Fruit fly (Drosophila melanogaster): ENCODE data around the gene Arv1.

Gene Arv1

DNA sequence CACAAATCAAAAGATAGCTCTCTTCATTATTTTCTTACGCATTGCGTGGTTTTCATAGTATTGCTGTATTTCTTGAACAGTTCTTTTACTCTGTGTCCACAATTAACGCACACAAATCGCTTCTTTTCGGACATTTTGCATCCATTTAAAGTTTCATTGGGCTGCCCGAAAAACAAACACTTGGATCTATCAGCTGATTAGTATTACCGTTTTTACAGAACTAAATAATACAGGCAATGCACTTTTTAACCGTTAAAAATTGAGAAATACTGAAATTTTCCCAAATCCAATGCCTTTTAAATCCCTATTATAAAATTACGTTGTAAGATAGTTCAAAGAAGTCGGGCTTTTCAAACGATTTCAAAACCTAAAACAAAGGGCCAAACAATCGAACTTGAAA lies at the start of gene Arv1:
Gene Arv1 (minus strand): TSS at position 226 of the 400 bp plus-strand sequence.
- no peak for TF ChIP-seq CG5204 (GFP tag; optimal IDR thresholded peaks at IDR 0.05)
- no peak for TF ChIP-seq CG1620 (GFP tag; optimal IDR thresholded peaks at IDR 0.05)
- no peak for TF ChIP-seq toe (GFP tag; optimal IDR thresholded peaks at IDR 0.05)
- no peak for TF ChIP-seq pad (GFP tag; optimal IDR thresholded peaks at IDR 0.05)
- TF ChIP-seq CG33017 (tag; optimal IDR thresholded peaks at IDR 0.05), result no peak
- TF ChIP-seq CG7045 (GFP tag; optimal IDR thresholded peaks at IDR 0.05), result no peak
- TF ChIP-seq Clk (GFP tag; optimal IDR thresholded peaks at IDR 0.05), result no peak
- peak; percentile 28 for TF ChIP-seq bab1 (GFP tag; optimal IDR thresholded peaks at IDR 0.05)
- TF ChIP-seq CG12768 (GFP tag; optimal IDR thresholded peaks at IDR 0.05), result no peak
- no peak for TF ChIP-seq ovo (GFP tag; optimal IDR thresholded peaks at IDR 0.05)
- peak; percentile 91 for TF ChIP-seq kay (GFP tag; ENCODE audit: borderline replicate concordance)

DNA sequence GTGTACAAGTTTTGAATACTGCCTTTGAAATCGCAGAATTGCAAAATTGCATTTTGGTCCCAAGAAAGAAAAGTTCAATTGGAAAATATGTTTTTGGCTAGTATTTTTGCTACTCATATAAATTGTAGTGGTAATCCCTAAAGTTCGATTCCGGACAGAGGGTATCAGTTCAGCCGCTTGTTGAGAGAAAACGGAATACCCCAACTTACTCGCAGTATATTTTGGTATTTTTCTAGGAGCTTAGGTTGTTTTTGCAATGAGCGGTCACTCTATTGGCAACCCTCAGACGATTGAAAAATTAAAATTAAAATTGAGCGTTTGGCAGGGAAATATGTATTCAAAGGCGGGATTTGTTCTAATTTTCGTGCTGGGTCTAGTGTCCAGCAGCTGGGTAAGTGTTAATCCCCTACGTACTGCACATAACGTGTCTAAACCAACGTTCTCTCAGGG lies 45.2 kb upstream of the Arv1 start:
- TF ChIP-seq cic (GFP tag; optimal IDR thresholded peaks at IDR 0.05) (no peak), Clk (GFP tag; optimal IDR thresholded peaks at IDR 0.05) (no peak), toe (GFP tag; optimal IDR thresholded peaks at IDR 0.05) (no peak), tj (GFP tag; optimal IDR thresholded peaks at IDR 0.05) (no peak), CG14711 (tag; optimal IDR thresholded peaks at IDR 0.05) (no peak), kay (GFP tag; ENCODE audit: borderline replicate concordance) (no peak), CG1620 (GFP tag; optimal IDR thresholded peaks at IDR 0.05) (no peak), CG7101 (tag; optimal IDR thresholded peaks at IDR 0.05) (no peak), CG7045 (GFP tag; optimal IDR thresholded peaks at IDR 0.05) (no peak)

DNA sequence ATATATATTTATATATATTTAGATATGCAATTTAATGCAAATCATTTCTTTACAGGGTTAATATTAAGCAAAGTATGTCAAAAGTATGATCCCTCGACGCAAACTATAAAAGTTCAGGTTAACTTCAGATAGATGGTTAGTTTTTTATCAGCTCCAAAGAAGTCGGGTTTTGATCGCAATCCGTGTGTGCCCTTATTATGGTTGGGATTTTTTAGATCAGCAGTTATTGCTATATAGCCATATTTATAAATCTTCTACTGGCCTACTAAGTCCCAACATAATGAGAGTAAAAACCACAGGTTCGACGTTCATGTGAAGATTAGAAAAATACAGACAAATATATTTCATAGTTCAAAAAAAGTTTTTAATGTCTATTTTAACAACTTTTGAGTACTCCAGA lies 44.7 kb upstream of the Arv1 start, which contains the start of gene EMC10:
Gene EMC10 (plus strand): TSS at position 301 of the 400 bp plus-strand sequence.
- peak; percentile 44 for TF ChIP-seq kay (GFP tag; ENCODE audit: borderline replicate concordance)
- no peak for TF ChIP-seq Crg-1 (GFP tag; optimal IDR thresholded peaks at IDR 0.05)

DNA sequence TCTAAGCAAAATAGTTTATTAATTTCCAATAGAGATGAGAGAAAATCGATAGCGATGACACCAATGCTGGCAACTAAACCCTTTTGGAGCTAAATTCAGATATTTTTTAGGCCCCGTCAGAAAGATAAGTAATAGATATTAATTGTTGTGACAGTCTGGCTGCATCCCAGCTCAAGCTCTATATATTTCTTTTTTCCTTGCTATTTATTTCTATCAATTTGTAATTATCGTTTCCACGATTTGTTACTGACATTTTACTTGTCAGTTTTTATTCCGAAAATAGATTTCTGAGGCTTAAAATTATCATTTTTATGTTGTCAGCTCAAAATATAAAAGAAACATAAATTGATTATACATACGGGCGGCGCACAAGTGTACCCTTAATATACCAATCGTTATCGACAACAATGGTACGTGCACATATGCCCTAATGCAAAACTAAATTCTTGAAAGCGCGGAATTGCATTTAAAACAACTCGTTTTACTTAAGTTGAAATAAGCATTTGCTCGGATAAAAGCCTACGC lies 39.8 kb upstream of the Arv1 start, which contains the start of the genes CRIF and SMC5:
Gene CRIF (minus strand): TSS at position 51 of the 525 bp plus-strand sequence.
Gene SMC5 (plus strand): TSS at position 329 of the 525 bp plus-strand sequence.
- no peak for TF ChIP-seq CG33017 (tag; optimal IDR thresholded peaks at IDR 0.05)
- peak; percentile 89 for TF ChIP-seq toe (GFP tag; optimal IDR thresholded peaks at IDR 0.05)
- TF ChIP-seq pad (GFP tag; optimal IDR thresholded peaks at IDR 0.05), result peak; percentile 21
- peak; percentile 59 for TF ChIP-seq CG7045 (GFP tag; optimal IDR thresholded peaks at IDR 0.05)
- TF ChIP-seq Clk (GFP tag; optimal IDR thresholded peaks at IDR 0.05), result peak; percentile 43
- no peak for TF ChIP-seq ovo (GFP tag; optimal IDR thresholded peaks at IDR 0.05)
- peak; percentile 69 for TF ChIP-seq bab1 (GFP tag; optimal IDR thresholded peaks at IDR 0.05)
- TF ChIP-seq Crg-1 (GFP tag; optimal IDR thresholded peaks at IDR 0.05), result no peak
- TF ChIP-seq CG7101 (tag; optimal IDR thresholded peaks at IDR 0.05), result peak; percentile 57
- peak; percentile 76 for TF ChIP-seq Hr96 (GFP tag; optimal IDR thresholded peaks at IDR 0.05)
- peak; percentile 36 for TF ChIP-seq Mnt (GFP tag; optimal IDR thresholded peaks at IDR 0.05)
- peak; percentile 74 for TF ChIP-seq CG1620 (GFP tag; optimal IDR thresholded peaks at IDR 0.05)
- TF ChIP-seq CG5204 (GFP tag; optimal IDR thresholded peaks at IDR 0.05), result peak; percentile 81
- no peak for TF ChIP-seq cic (GFP tag; optimal IDR thresholded peaks at IDR 0.05)
- peak; percentile 62 for TF ChIP-seq CG11617 (GFP tag; optimal IDR thresholded peaks at IDR 0.05)
- TF ChIP-seq CG12768 (GFP tag; optimal IDR thresholded peaks at IDR 0.05), result peak; percentile 47
- peak; percentile 51 for TF ChIP-seq tj (GFP tag; optimal IDR thresholded peaks at IDR 0.05)
- no peak for TF ChIP-seq kay (GFP tag; ENCODE audit: borderline replicate concordance)
- peak; percentile 23 for TF ChIP-seq CG14711 (tag; optimal IDR thresholded peaks at IDR 0.05)
- TF ChIP-seq cnc (optimal IDR thresholded peaks at IDR 0.05), result no peak

DNA sequence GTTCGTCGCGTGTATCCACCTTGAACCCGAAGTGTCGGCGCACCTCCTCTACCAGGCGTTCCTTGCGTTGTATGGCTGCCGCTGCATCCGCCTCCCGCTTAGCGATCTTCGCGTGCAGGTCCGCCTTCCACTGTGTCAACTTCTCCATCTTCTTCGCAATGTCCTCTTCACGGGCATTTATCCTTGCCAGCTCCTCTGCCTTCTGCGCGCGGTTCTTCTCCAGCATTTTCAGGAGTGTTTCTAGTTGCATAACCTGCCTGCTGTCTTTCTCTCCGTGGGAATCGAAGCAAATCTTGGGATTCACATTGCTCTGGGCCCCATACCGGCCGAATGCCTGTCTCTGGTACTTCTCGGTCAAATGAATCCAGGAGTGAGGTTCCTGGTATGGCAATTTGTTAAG lies 39.1 kb upstream of the Arv1 start:
- no peak for TF ChIP-seq Hr96 (GFP tag; optimal IDR thresholded peaks at IDR 0.05)
- no peak for TF ChIP-seq pad (GFP tag; optimal IDR thresholded peaks at IDR 0.05)
- TF ChIP-seq Crg-1 (GFP tag; optimal IDR thresholded peaks at IDR 0.05), result no peak
- TF ChIP-seq Mnt (GFP tag; optimal IDR thresholded peaks at IDR 0.05), result no peak
- no peak for TF ChIP-seq CG7045 (GFP tag; optimal IDR thresholded peaks at IDR 0.05)
- TF ChIP-seq cic (GFP tag; optimal IDR thresholded peaks at IDR 0.05), result no peak
- TF ChIP-seq kay (GFP tag; ENCODE audit: borderline replicate concordance), result no peak
- TF ChIP-seq CG7101 (tag; optimal IDR thresholded peaks at IDR 0.05), result no peak
- no peak for TF ChIP-seq Clk (GFP tag; optimal IDR thresholded peaks at IDR 0.05)
- TF ChIP-seq CG14711 (tag; optimal IDR thresholded peaks at IDR 0.05), result no peak
- no peak for TF ChIP-seq CG5204 (GFP tag; optimal IDR thresholded peaks at IDR 0.05)
- TF ChIP-seq toe (GFP tag; optimal IDR thresholded peaks at IDR 0.05), result no peak
- no peak for TF ChIP-seq CG33017 (tag; optimal IDR thresholded peaks at IDR 0.05)
- no peak for TF ChIP-seq cnc (optimal IDR thresholded peaks at IDR 0.05)
- no peak for TF ChIP-seq CG12768 (GFP tag; optimal IDR thresholded peaks at IDR 0.05)
- TF ChIP-seq tj (GFP tag; optimal IDR thresholded peaks at IDR 0.05), result no peak

DNA sequence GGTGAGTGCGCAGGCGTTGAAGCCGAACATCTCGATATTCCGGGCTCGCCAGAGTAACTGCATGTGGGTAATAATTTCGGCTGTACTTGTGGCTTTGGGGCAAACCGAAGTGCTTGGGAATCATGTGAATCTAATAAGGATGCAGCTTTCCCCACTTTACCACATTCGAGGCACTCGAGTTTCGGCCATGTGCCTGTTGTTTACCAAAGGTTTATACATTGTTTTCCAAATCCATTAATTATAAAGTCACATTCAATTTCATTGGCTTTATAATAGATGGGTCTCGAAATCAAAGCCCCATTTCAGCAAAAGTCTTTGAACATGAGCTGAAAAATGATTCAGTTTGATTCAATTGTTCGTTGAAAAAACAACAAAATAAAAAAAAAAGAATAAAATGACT lies 36.0 kb upstream of the Arv1 start, which contains the start of gene CG7634:
Gene CG7634 (plus strand): TSS at position 301 of the 400 bp plus-strand sequence.
- TF ChIP-seq CG7045 (GFP tag; optimal IDR thresholded peaks at IDR 0.05) (no peak), CG33017 (tag; optimal IDR thresholded peaks at IDR 0.05) (no peak), kay (GFP tag; ENCODE audit: borderline replicate concordance) (no peak), CG5204 (GFP tag; optimal IDR thresholded peaks at IDR 0.05) (no peak), pad (GFP tag; optimal IDR thresholded peaks at IDR 0.05) (no peak), cnc (optimal IDR thresholded peaks at IDR 0.05) (no peak), cic (GFP tag; optimal IDR thresholded peaks at IDR 0.05) (no peak), toe (GFP tag; optimal IDR thresholded peaks at IDR 0.05) (no peak), CG14711 (tag; optimal IDR thresholded peaks at IDR 0.05) (no peak), tj (GFP tag; optimal IDR thresholded peaks at IDR 0.05) (no peak), Hr96 (GFP tag; optimal IDR thresholded peaks at IDR 0.05) (no peak), ovo (GFP tag; optimal IDR thresholded peaks at IDR 0.05) (no peak), CG11617 (GFP tag; optimal IDR thresholded peaks at IDR 0.05) (no peak), bab1 (GFP tag; optimal IDR thresholded peaks at IDR 0.05) (no peak), CG12768 (GFP tag; optimal IDR thresholded peaks at IDR 0.05) (no peak)
